Fruit fly (Drosophila melanogaster): ENCODE measurements around the gene okr.

okr gene

dm6 chr2L:3041918-3042615, 49.5 kb upstream of the okr start, which contains the start of gene CG17261 (continued):
- peak; percentile 38 for TF ChIP-seq CG13624 (GFP tag; optimal IDR thresholded peaks at IDR 0.05)
- TF ChIP-seq Opbp (GFP tag; IDR thresholded peaks at IDR 0.05; ENCODE audit: partially characterized antibody), result no peak
- no peak for TF ChIP-seq CG3065 (GFP tag; optimal IDR thresholded peaks at IDR 0.05)
- TF ChIP-seq Mes4 (GFP tag; optimal IDR thresholded peaks at IDR 0.05), result no peak
- TF ChIP-seq Abd-B (GFP tag; optimal IDR thresholded peaks at IDR 0.05), result no peak
- no peak for TF ChIP-seq CG8765 (GFP tag; IDR thresholded peaks at IDR 0.05)
- TF ChIP-seq Bgb (GFP tag; IDR thresholded peaks at IDR 0.05; ENCODE audit: partially characterized antibody), result no peak
- TF ChIP-seq org-1 (GFP tag; optimal IDR thresholded peaks at IDR 0.05), result peak; percentile 4
- TF ChIP-seq inv (GFP tag; IDR thresholded peaks at IDR 0.05; ENCODE audit: partially characterized antibody), result no peak
- TF ChIP-seq Med (GFP tag), result peak; percentile 91
- no peak for TF ChIP-seq gsb-n (tag; optimal IDR thresholded peaks at IDR 0.05)
- TF ChIP-seq ftz-f1 (GFP tag; optimal IDR thresholded peaks at IDR 0.05), result peak; percentile 87
- peak; percentile 76; the same call in 3 of the 4 replicates for TF ChIP-seq chinmo (GFP tag; IDR thresholded peaks at IDR 0.05; ENCODE audit: partially characterized antibody)
- peak; percentile 27 for TF ChIP-seq CG12155 (GFP tag; optimal IDR thresholded peaks at IDR 0.05)
- no peak for TF ChIP-seq HLH3B (GFP tag; IDR thresholded peaks at IDR 0.05)
- TF ChIP-seq crc (GFP tag; optimal IDR thresholded peaks at IDR 0.05), result no peak
- TF ChIP-seq Nf-YC (tag; optimal IDR thresholded peaks at IDR 0.05), result no peak
- peak; percentile 43 for TF ChIP-seq CG12391 (tag; optimal IDR thresholded peaks at IDR 0.05)
- no peak for TF ChIP-seq pros (GFP tag; optimal IDR thresholded peaks at IDR 0.05)

- TF ChIP-seq ranshi (GFP tag; IDR thresholded peaks at IDR 0.05) (no peak), hbn (GFP tag; IDR thresholded peaks at IDR 0.05; ENCODE audit: partially characterized antibody) (peak; percentile 62; the same call in 1 of the 2 replicates), Atf3 (GFP tag; optimal IDR thresholded peaks at IDR 0.05) (peak; percentile 26), Hmr (GFP tag; optimal IDR thresholded peaks at IDR 0.05) (peak; percentile 58), CG33213 (GFP tag; optimal IDR thresholded peaks at IDR 0.05) (peak; percentile 76), twi (tag; optimal IDR thresholded peaks at IDR 0.05) (peak; percentile 35), CG12391 (tag; optimal IDR thresholded peaks at IDR 0.05) (peak; percentile 78), Dad (GFP tag; optimal IDR thresholded peaks at IDR 0.05) (peak; percentile 62), Bteb2 (GFP tag; optimal IDR thresholded peaks at IDR 0.05) (peak; percentile 64), dan (GFP tag; IDR thresholded peaks at IDR 0.05) (no peak), CG1603 (tag; optimal IDR thresholded peaks at IDR 0.05) (peak; percentile 72), H2.0 (GFP tag; IDR thresholded peaks at IDR 0.05) (peak; percentile 43; the same call in 1 of the 2 replicates), sna (GFP tag; IDR thresholded peaks at IDR 0.05; ENCODE audit: partially characterized antibody) (no peak; the same call in 1 of the 2 replicates), CG1233 (GFP tag; optimal IDR thresholded peaks at IDR 0.05) (peak; percentile 60), CG9437 (GFP tag; optimal IDR thresholded peaks at IDR 0.05) (peak; percentile 73), dysf (GFP tag; IDR thresholded peaks at IDR 0.05) (no peak), CG3407 (GFP tag; optimal IDR thresholded peaks at IDR 0.05) (no peak), CG10274 (GFP tag; optimal IDR thresholded peaks at IDR 0.05) (no peak), CG5245 (GFP tag; optimal IDR thresholded peaks at IDR 0.05) (peak; percentile 43), exex (tag; optimal IDR thresholded peaks at IDR 0.05) (peak; percentile 74), Nf-YB (GFP tag; optimal IDR thresholded peaks at IDR 0.05) (no peak), CG10979 (tag; optimal IDR thresholded peaks at IDR 0.05) (peak; percentile 50), maf-S (GFP tag; optimal IDR thresholded peaks at IDR 0.05) (peak; percentile 66), sob (GFP tag; IDR thresholded peaks at IDR 0.05) (peak; percentile 60), CG2129 (GFP tag; IDR thresholded peaks at IDR 0.05; ENCODE audit: partially characterized antibody) (no peak), Gsc (GFP tag; IDR thresholded peaks at IDR 0.05) (no peak), Taf1 (GFP tag; IDR thresholded peaks at IDR 0.05) (no peak), Aef1 (GFP tag; IDR thresholded peaks at IDR 0.05) (peak; percentile 43; the same call in 2 of the 3 replicates), CG12659 (GFP tag; optimal IDR thresholded peaks at IDR 0.05) (peak; percentile 75), dm (GFP tag; optimal IDR thresholded peaks at IDR 0.05) (peak; percentile 43), GATAe (GFP tag; conservative IDR thresholded peaks at IDR 0.05) (no peak)
Measured at dm6 chr2L:3039774-3040173, 47.2 kb upstream of the okr start, which contains the start of the genes cnir and CG17221. Gene cnir, minus strand, starts transcription at chr2L:3039812. Gene CG17221, plus strand, starts transcription at chr2L:3039976.
